Fruit fly (Drosophila melanogaster): ENCODE results near the gene tal-3A.

The tal-3A gene

dm6 chr3R:13816375-13816711 lies 3.4 kb downstream of the tal-3A start (continued):
- TF ChIP-seq zfh2 (GFP tag; optimal IDR thresholded peaks at IDR 0.05) (no peak), dati (GFP tag; IDR thresholded peaks at IDR 0.05) (no peak), CG8388 (GFP tag; optimal IDR thresholded peaks at IDR 0.05) (no peak), CG11398 (GFP tag; optimal IDR thresholded peaks at IDR 0.05) (no peak), CG15073 (GFP tag; optimal IDR thresholded peaks at IDR 0.05) (no peak), org-1 (GFP tag; optimal IDR thresholded peaks at IDR 0.05) (no peak), CG31224 (GFP tag; IDR thresholded peaks at IDR 0.05) (no peak), CG6765 (GFP tag; optimal IDR thresholded peaks at IDR 0.05) (no peak), NC2α (GFP tag; optimal IDR thresholded peaks at IDR 0.05) (no peak), GATAe (GFP tag; conservative IDR thresholded peaks at IDR 0.05) (no peak), CG7987 (GFP tag; optimal IDR thresholded peaks at IDR 0.05) (no peak), pros (GFP tag; optimal IDR thresholded peaks at IDR 0.05) (peak; percentile 66), CG33213 (GFP tag; optimal IDR thresholded peaks at IDR 0.05) (no peak), ac (GFP tag; optimal IDR thresholded peaks at IDR 0.05) (no peak), nom (GFP tag; optimal IDR thresholded peaks at IDR 0.05) (peak; percentile 65)

dm6 chr3R:13817480-13818305 lies 4.8 kb downstream of the tal-3A start:
- TF ChIP-seq CG1832 (GFP tag; optimal IDR thresholded peaks at IDR 0.05) (no peak), CG11560 (tag; IDR thresholded peaks at IDR 0.05) (no peak), Dad (GFP tag; optimal IDR thresholded peaks at IDR 0.05) (no peak), CkIIα-i1 (GFP tag; IDR thresholded peaks at IDR 0.05) (no peak), HmgZ (tag; optimal IDR thresholded peaks at IDR 0.05) (no peak), CG9817 (tag; optimal IDR thresholded peaks at IDR 0.05) (peak; percentile 39), nau (GFP tag; optimal IDR thresholded peaks at IDR 0.05) (peak; percentile 30), cad (GFP tag; optimal IDR thresholded peaks at IDR 0.05) (no peak), CG12071 (GFP tag; optimal IDR thresholded peaks at IDR 0.05) (no peak), dan (GFP tag; IDR thresholded peaks at IDR 0.05) (no peak), stwl (tag; optimal IDR thresholded peaks at IDR 0.05) (no peak), CG10654 (GFP tag; optimal IDR thresholded peaks at IDR 0.05) (peak; percentile 54), CG12942 (GFP tag; optimal IDR thresholded peaks at IDR 0.05) (peak; percentile 29), lmd (GFP tag; IDR thresholded peaks at IDR 0.05) (peak; percentile 69), CG11695 (GFP tag; IDR thresholded peaks at IDR 0.05) (peak; percentile 41; the same call in 1 of the 3 replicates), CG5245 (GFP tag; optimal IDR thresholded peaks at IDR 0.05) (peak; percentile 35), corto (GFP tag; optimal IDR thresholded peaks at IDR 0.05) (no peak), sug (tag; optimal IDR thresholded peaks at IDR 0.05) (peak; percentile 18), CG9609 (GFP tag; optimal IDR thresholded peaks at IDR 0.05) (no peak), vfl (GFP tag; optimal IDR thresholded peaks at IDR 0.05) (no peak), CG7357 (GFP tag; IDR thresholded peaks at IDR 0.05) (peak; percentile 49; the same call in 2 of the 3 replicates), fd102C (GFP tag; optimal IDR thresholded peaks at IDR 0.05) (no peak), maf-S (GFP tag; optimal IDR thresholded peaks at IDR 0.05) (no peak), zfh1 (GFP tag; IDR thresholded peaks at IDR 0.05) (peak; percentile 41; the same call in 2 of the 3 replicates), Oaz (GFP tag; IDR thresholded peaks at IDR 0.05) (no peak), shn (GFP tag; optimal IDR thresholded peaks at IDR 0.05) (no peak), CrebB (tag; optimal IDR thresholded peaks at IDR 0.05) (no peak), trem (tag; optimal IDR thresholded peaks at IDR 0.05) (peak; percentile 37), stc (GFP tag; IDR thresholded peaks at IDR 0.05) (0 out of 2 replicates have a peak, but pooled peaks have one; percentile 42), Hr78 (GFP tag; optimal IDR thresholded peaks at IDR 0.05) (peak in 1 of 2 experiments; percentile 52), da (GFP tag; optimal IDR thresholded peaks at IDR 0.05) (no peak), CG9727 (GFP tag; optimal IDR thresholded peaks at IDR 0.05) (peak; percentile 25), gro (GFP tag; optimal IDR thresholded peaks at IDR 0.05) (no peak), CG11456 (GFP tag; IDR thresholded peaks at IDR 0.05) (0 out of 3 replicates have a peak, but pooled peaks have one; percentile 16), CG4730 (GFP tag; IDR thresholded peaks at IDR 0.05) (peak; percentile 34; the same call in 1 of the 2 replicates)

Data from whole organism, embryonic.